Worm (Caenorhabditis elegans) whole organism, L4 larva: ENCODE results near the gene atp-5.

Experiments used
- ZK546.5 ChIP-seq, 2 experiments: sonication (generic microtip); optimal IDR thresholded peaks; 2 replicates each; lab custom pipeline; 2017; ENCODE audit warnings: missing biosample characterization in 2 of 2, missing genetic modification characterization in 2 of 2
- ama-1 ChIP-seq: fragments of 150-350 bp; optimal IDR thresholded peaks from 2 replicates; lab custom pipeline; 2014; ENCODE audit warnings: inconsistent platforms, mixed read lengths
- ces-1 ChIP-seq: fragments of 150-350 bp; sonication (generic microtip); optimal IDR thresholded peaks from 4 replicates; lab custom pipeline; 2014; ENCODE audit warnings: missing biosample characterization, missing genetic modification reagents, missing genetic modification characterization
- fos-1 ChIP-seq: fragments of 150-350 bp; optimal IDR thresholded peaks from 2 replicates; lab custom pipeline; 2014; ENCODE audit warnings: missing biosample characterization, missing genetic modification characterization
- hlh-30 ChIP-seq: sonication (generic microtip); optimal IDR thresholded peaks from 2 replicates; lab custom pipeline; 2017; ENCODE audit warnings: antibody characterized with exemption, mild to moderate bottlenecking, missing genetic modification characterization, missing compliant biosample characterization; ENCODE audit not compliant: insufficient read depth
- lin-15B ChIP-seq: fragments of 150-350 bp; sonication (generic microtip); optimal IDR thresholded peaks from 3 replicates; lab custom pipeline; 2014; ENCODE audit warnings: missing biosample characterization, missing genetic modification characterization
- lin-39 ChIP-seq: fragments of 150-350 bp; optimal IDR thresholded peaks from 2 replicates; lab custom pipeline; 2014; ENCODE audit warnings: missing biosample characterization, missing genetic modification reagents, missing genetic modification characterization
- lsy-2 ChIP-seq, 2 experiments: fragments of 150-350 bp in 1 of 2; sonication (generic microtip) in 1 of 2; optimal IDR thresholded peaks; 2 replicates each; lab custom pipeline; 2014 to 2017; ENCODE audit warnings: missing biosample characterization in 2 of 2, missing genetic modification characterization in 2 of 2
- mxl-3 ChIP-seq: fragments of 200-800 bp; sonication (Bioruptor generic); optimal IDR thresholded peaks from 2 replicates; lab custom pipeline; 2018; ENCODE audit warnings: mild to moderate bottlenecking, missing genetic modification characterization, missing compliant biosample characterization

DNA sequence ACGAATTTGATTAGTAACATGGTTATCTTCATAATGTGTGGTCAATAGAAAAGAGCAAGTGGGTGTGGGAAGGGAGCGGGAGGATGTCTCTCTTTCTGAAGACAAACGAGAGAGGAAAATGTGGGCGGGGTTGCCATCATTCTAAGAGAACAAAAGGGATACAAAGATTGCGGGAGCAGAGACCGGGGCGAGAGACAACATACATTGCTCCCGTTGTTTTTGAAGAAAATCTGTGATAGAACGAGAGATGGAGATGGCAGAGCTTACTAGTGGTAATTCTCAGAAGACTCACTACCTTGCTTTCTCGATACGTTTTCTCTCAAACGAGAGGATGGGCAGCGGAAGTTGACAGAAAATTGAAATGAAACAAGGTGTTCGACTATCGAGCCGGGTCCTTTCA is 50.3 kb downstream of the atp-5 start:
- TF ChIP-seq fos-1 (tag; lab: Kevin White, UChicago) = no peak
- no peak for TF ChIP-seq hlh-30 (tag; lab: Kevin White, UChicago)
- TF ChIP-seq ama-1 (lab: Kevin White, UChicago) = no peak
- no peak for TF ChIP-seq ces-1 (GFP tag; lab: Kevin White, UChicago)
- TF ChIP-seq mxl-3 (GFP tag; lab: Kevin White, UChicago) = no peak
- no peak for TF ChIP-seq lin-39 (tag; lab: Kevin White, UChicago)
- no peak for TF ChIP-seq lsy-2 (tag; optimal IDR thresholded peaks at IDR 0.05; lab: Kevin White, UChicago)
- no peak for TF ChIP-seq lin-15B (tag; lab: Kevin White, UChicago)
- no peak for TF ChIP-seq ZK546.5 (tag; optimal IDR thresholded peaks at IDR 0.05; lab: Kevin White, UChicago)
